Fruit fly (Drosophila melanogaster) whole organism, wandering third instar larva: ENCODE measurements around the gene elB.

Experiments used
- Abd-B ChIP-seq: fragments of >200 bp; optimal IDR thresholded peaks from 2 replicates; lab custom pipeline; 2017; ENCODE audit warnings: missing biosample characterization, missing genetic modification characterization
- CG32264 ChIP-seq: fragments of 200-800 bp; sonication (Bioruptor generic); optimal IDR thresholded peaks from 2 replicates; lab custom pipeline; 2016; ENCODE audit warnings: missing biosample characterization, missing genetic modification characterization
- CG9705 ChIP-seq: fragments of 200-800 bp; sonication (Bioruptor generic); optimal IDR thresholded peaks from 2 replicates; lab custom pipeline; 2018; ENCODE audit warnings: missing biosample characterization, mild to moderate bottlenecking, missing genetic modification characterization
- Dfd ChIP-seq: fragments of >200 bp; optimal IDR thresholded peaks from 2 replicates; lab custom pipeline; 2017; ENCODE audit warnings: missing biosample characterization, missing genetic modification characterization
- Dif ChIP-seq: fragments of 200-275, 200-300 bp; sonication (Bioruptor generic); optimal IDR thresholded peaks from 2 replicates; lab custom pipeline; 2018; ENCODE audit warnings: missing biosample characterization, missing genetic modification characterization; ENCODE audit not compliant: partially characterized antibody
- GATAd ChIP-seq: sonication (Bioruptor generic); optimal IDR thresholded peaks from 2 replicates; lab custom pipeline; 2016; ENCODE audit warnings: missing biosample characterization, missing genetic modification characterization
- Hnf4 ChIP-seq: fragments of 200-800 bp; sonication (Bioruptor generic); optimal IDR thresholded peaks from 2 replicates; lab custom pipeline; 2016; ENCODE audit warnings: missing biosample characterization, mild to moderate bottlenecking, missing genetic modification characterization
- Hr78 ChIP-seq: fragments of >200 bp; optimal IDR thresholded peaks from 2 replicates; lab custom pipeline; 2017; ENCODE audit warnings: missing biosample characterization, missing genetic modification characterization
- Hr83 ChIP-seq: fragments of 200-300 bp; sonication (Bioruptor generic); optimal IDR thresholded peaks from 2 replicates; lab custom pipeline; 2016; ENCODE audit warnings: missing biosample characterization, mild to moderate bottlenecking, missing genetic modification characterization, moderate library complexity; ENCODE audit not compliant: poor library complexity, severe bottlenecking
- Myc ChIP-seq: fragments of >200 bp; optimal IDR thresholded peaks from 2 replicates; lab custom pipeline; 2017
- N ChIP-seq: fragments of >200 bp; optimal IDR thresholded peaks from 2 replicates; lab custom pipeline; 2018; ENCODE audit warnings: missing biosample characterization, missing external identifiers, missing genetic modification characterization
- OdsH ChIP-seq: fragments of 200-800 bp; sonication (Bioruptor generic); optimal IDR thresholded peaks from 2 replicates; lab custom pipeline; 2016; ENCODE audit warnings: missing biosample characterization, mild to moderate bottlenecking, missing genetic modification characterization
- Sp1 ChIP-seq: fragments of 200-800 bp; sonication (Bioruptor generic); optimal IDR thresholded peaks from 3 replicates; lab custom pipeline; 2019; ENCODE audit warnings: missing biosample characterization, mild to moderate bottlenecking, missing genetic modification characterization, moderate library complexity
- Vsx2 ChIP-seq: fragments of 200-300, 225-300 bp; sonication (Bioruptor generic); optimal IDR thresholded peaks from 2 replicates; lab custom pipeline; 2018; ENCODE audit warnings: missing biosample characterization, missing genetic modification characterization; ENCODE audit not compliant: partially characterized antibody
- br ChIP-seq: fragments of 200-800 bp; sonication (Bioruptor generic); optimal IDR thresholded peaks from 2 replicates; lab custom pipeline; 2016; ENCODE audit warnings: missing biosample characterization, missing genetic modification characterization
- brk ChIP-seq: fragments of 200-800 bp; sonication (Bioruptor generic); optimal IDR thresholded peaks from 2 replicates; lab custom pipeline; 2016; ENCODE audit warnings: missing biosample characterization, mild to moderate bottlenecking, missing genetic modification characterization
- dl ChIP-seq, 2 experiments: fragments of 175-275, 200-275 bp in 1 of 2; fragments of 200-275 bp in 1 of 2; sonication (Bioruptor generic); optimal IDR thresholded peaks; lab custom pipeline; 2018; ENCODE audit warnings: mild to moderate bottlenecking in 2 of 2, missing biosample characterization in 2 of 2, missing genetic modification characterization in 2 of 2, moderate library complexity in 2 of 2; ENCODE audit not compliant: partially characterized antibody in 2 of 2, insufficient read depth in 1 of 2
- dmrt93B ChIP-seq: fragments of 200-800 bp; sonication (Bioruptor generic); optimal IDR thresholded peaks from 2 replicates; lab custom pipeline; 2018; ENCODE audit warnings: missing biosample characterization, mild to moderate bottlenecking, missing genetic modification characterization
- dsf ChIP-seq: sonication (Bioruptor generic); optimal IDR thresholded peaks from 2 replicates; lab custom pipeline; 2016; ENCODE audit warnings: missing biosample characterization, missing genetic modification characterization, borderline replicate concordance
- ey ChIP-seq: fragments of 200-800 bp; sonication (Bioruptor generic); optimal IDR thresholded peaks from 2 replicates; lab custom pipeline; 2016; ENCODE audit warnings: missing biosample characterization, missing genetic modification characterization
- foxo ChIP-seq, 2 experiments: fragments of 200-800 bp; sonication (Bioruptor generic); optimal IDR thresholded peaks; 2 replicates in 1 of 2; 3 replicates in 1 of 2; lab custom pipeline; 2016 to 2017; ENCODE audit warnings: missing biosample characterization in 2 of 2, missing genetic modification characterization in 2 of 2
- fru ChIP-seq: fragments of 200-800 bp; sonication (Bioruptor generic); optimal IDR thresholded peaks from 3 replicates; lab custom pipeline; 2016; ENCODE audit warnings: missing biosample characterization, mild to moderate bottlenecking, missing genetic modification characterization
- jim ChIP-seq: fragments of 175-275, 200-325 bp; sonication (Bioruptor generic); optimal IDR thresholded peaks from 2 replicates; lab custom pipeline; 2016; ENCODE audit warnings: missing biosample characterization, mild to moderate bottlenecking, missing genetic modification characterization
- lola ChIP-seq: fragments of >200 bp; optimal IDR thresholded peaks from 2 replicates; lab custom pipeline; 2017; ENCODE audit warnings: missing biosample characterization, missing genetic modification characterization
- pan ChIP-seq: fragments of >200 bp; optimal IDR thresholded peaks from 2 replicates; lab custom pipeline; 2017
- psq ChIP-seq: fragments of 200-800 bp; sonication (Bioruptor generic); optimal IDR thresholded peaks from 3 replicates; lab custom pipeline; 2017; ENCODE audit warnings: missing biosample characterization, mild to moderate bottlenecking, missing genetic modification characterization, moderate library complexity
- sage ChIP-seq: fragments of 200-800 bp; sonication (Bioruptor generic); optimal IDR thresholded peaks from 2 replicates; lab custom pipeline; 2016; ENCODE audit warnings: missing biosample characterization, mild to moderate bottlenecking, missing genetic modification characterization
- sv ChIP-seq: fragments of 200-800 bp; sonication (Bioruptor generic); optimal IDR thresholded peaks from 3 replicates; lab custom pipeline; 2016; ENCODE audit warnings: missing biosample characterization, missing genetic modification characterization
- usp ChIP-seq: fragments of >200 bp; optimal IDR thresholded peaks from 2 replicates; lab custom pipeline; 2017; ENCODE audit warnings: missing biosample characterization, missing genetic modification characterization
- woc ChIP-seq: sonication (Bioruptor generic); optimal IDR thresholded peaks from 2 replicates; lab custom pipeline; 2016; ENCODE audit warnings: missing biosample characterization, mild to moderate bottlenecking, missing genetic modification characterization

elB gene

DNA sequence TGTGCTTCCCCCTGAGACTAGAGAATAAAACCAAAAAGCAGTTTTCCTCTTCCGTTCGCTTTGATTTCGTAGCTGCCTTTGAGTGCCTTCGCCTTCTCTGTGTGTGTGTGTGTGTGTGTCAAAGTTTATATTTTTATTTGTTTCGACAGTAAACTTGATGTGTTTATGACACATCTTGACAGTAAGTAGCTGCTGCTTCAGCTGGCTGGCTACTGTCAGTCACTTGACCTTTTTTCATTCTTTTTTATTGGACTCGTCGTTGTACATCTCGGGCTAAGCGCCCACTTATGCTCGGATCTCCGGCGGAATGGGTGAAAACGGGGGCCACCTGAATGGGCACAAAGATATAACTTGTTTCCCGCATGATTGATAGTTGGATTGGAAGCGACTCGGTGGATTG, 47.5 kb upstream of the elB start:
- no peak for TF ChIP-seq Dif
- TF ChIP-seq dmrt93B (GFP tag; lab: Kevin White, UChicago): no peak
- TF ChIP-seq lola (GFP tag; lab: Kevin White, UChicago): no peak
- TF ChIP-seq usp: no peak
- TF ChIP-seq Dfd (GFP tag; lab: Kevin White, UChicago): no peak

dm6 chr2L:14456268-14456667, 46.9 kb upstream of the elB start:
- TF ChIP-seq foxo (GFP tag; optimal IDR thresholded peaks at IDR 0.05; lab: Kevin White, UChicago) (no peak), OdsH (GFP tag; lab: Kevin White, UChicago) (no peak), Myc (lab: Kevin White, UChicago) (no peak), sv (GFP tag; lab: Kevin White, UChicago) (no peak), dmrt93B (GFP tag; lab: Kevin White, UChicago) (no peak), dsf (GFP tag; lab: Kevin White, UChicago) (no peak), GATAd (GFP tag; lab: Kevin White, UChicago) (no peak), Dfd (GFP tag; lab: Kevin White, UChicago) (no peak), N (GFP tag; lab: Kevin White, UChicago) (no peak), CG9705 (GFP tag; lab: Kevin White, UChicago) (no peak), pan (lab: Kevin White, UChicago) (no peak), Hr83 (no peak), lola (GFP tag; lab: Kevin White, UChicago) (no peak), jim (GFP tag; lab: Kevin White, UChicago) (no peak), ey (GFP tag; lab: Kevin White, UChicago) (no peak), fru (no peak)

- TF ChIP-seq sage (GFP tag; lab: Kevin White, UChicago): no peak
- TF ChIP-seq foxo (GFP tag; optimal IDR thresholded peaks at IDR 0.05; lab: Kevin White, UChicago): no peak
- TF ChIP-seq lola (GFP tag; lab: Kevin White, UChicago): no peak
- no peak for TF ChIP-seq woc (GFP tag; lab: Kevin White, UChicago)
- TF ChIP-seq brk (GFP tag; lab: Kevin White, UChicago): no peak
- no peak for TF ChIP-seq Hnf4
- no peak for TF ChIP-seq psq (GFP tag; lab: Kevin White, UChicago)
- TF ChIP-seq Sp1 (GFP tag; lab: Kevin White, UChicago): no peak
- no peak for TF ChIP-seq fru
Measured at dm6 chr2L:14455131-14455530, 45.8 kb upstream of the elB start.

- TF ChIP-seq br: no peak
- TF ChIP-seq Hr78 (GFP tag; lab: Kevin White, UChicago): no peak
- no peak for TF ChIP-seq sv (GFP tag; lab: Kevin White, UChicago)
- peak; percentile 2 for TF ChIP-seq Vsx2 (GFP tag; lab: Kevin White, UChicago)
- no peak for TF ChIP-seq Abd-B (GFP tag; lab: Kevin White, UChicago)
- TF ChIP-seq Sp1 (GFP tag; lab: Kevin White, UChicago): no peak
- TF ChIP-seq fru: no peak
- TF ChIP-seq dl (GFP tag; optimal IDR thresholded peaks at IDR 0.05; lab: Kevin White, UChicago; ENCODE audit: insufficient read depth in 1 of 2, partially characterized antibody in 2 of 2): no peak
- TF ChIP-seq CG32264: no peak
Measured at dm6 chr2L:14454247-14454646, 44.9 kb upstream of the elB start.

DNA sequence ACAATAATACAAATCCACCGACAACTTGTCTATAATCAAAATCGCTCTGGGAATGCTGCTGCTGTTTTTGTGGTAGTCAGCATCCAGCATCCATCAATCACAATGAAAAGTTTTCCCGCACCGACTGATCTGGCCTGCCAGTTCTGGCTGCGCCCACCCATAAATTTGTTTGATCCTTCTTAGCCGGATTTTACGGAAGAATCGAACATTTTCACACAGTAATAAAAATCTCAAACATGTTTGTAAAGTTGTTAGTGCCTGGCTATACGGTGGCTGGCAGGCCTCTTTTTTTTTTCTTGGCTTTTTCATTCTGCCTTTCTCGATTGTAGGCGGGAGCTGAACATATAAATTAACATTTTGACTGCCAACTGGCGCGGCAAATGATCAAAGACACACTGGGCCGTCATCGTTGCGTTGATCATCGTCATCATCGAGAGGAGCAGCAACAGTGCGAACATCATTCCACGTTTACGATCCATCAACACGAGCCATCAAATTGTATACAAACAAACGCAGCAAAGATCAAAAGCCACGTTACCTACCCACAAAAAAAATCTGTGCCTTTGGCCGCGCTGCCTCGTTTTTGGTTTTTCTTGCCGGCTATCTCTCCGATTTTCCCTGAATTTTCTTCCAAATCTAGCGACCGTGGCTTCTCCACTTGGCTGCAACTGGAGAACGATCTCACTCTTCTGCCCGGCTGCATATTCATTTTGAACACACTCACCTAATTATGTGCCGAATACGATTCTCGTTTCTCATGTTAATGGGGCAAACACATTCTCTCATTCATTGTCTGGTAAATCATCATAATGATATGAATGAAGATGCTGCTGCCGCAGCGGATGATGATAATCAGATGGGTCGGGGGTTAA, 43.8 kb upstream of the elB start:
- TF ChIP-seq CG9705 (GFP tag; lab: Kevin White, UChicago): no peak
- no peak for TF ChIP-seq woc (GFP tag; lab: Kevin White, UChicago)
- no peak for TF ChIP-seq usp
- TF ChIP-seq Abd-B (GFP tag; lab: Kevin White, UChicago): no peak
- no peak for TF ChIP-seq OdsH (GFP tag; lab: Kevin White, UChicago)
- TF ChIP-seq Sp1 (GFP tag; lab: Kevin White, UChicago): no peak
- no peak for TF ChIP-seq jim (GFP tag; lab: Kevin White, UChicago)
